Worm (Caenorhabditis elegans) whole organism, L4 larva: ENCODE results near the gene rep-1.

ENCODE experiments used
- F37D6.2 ChIP-seq: sonication (generic microtip); optimal IDR thresholded peaks from 2 replicates; lab custom pipeline; 2016; ENCODE audit warnings: mild to moderate bottlenecking, missing genetic modification characterization, missing compliant biosample characterization
- F49E8.2 ChIP-seq: sonication (generic microtip); optimal IDR thresholded peaks from 2 replicates; lab custom pipeline; 2016; ENCODE audit warnings: missing compliant biosample characterization, mild to moderate bottlenecking, missing genetic modification characterization, borderline replicate concordance
- T26A8.4 ChIP-seq: fragments of 200-800 bp; sonication (Bioruptor generic); IDR thresholded peaks from 2 replicates; pipeline ENCODE4 v1.3.6; 2022; ENCODE audit warnings: missing genetic modification characterization, missing compliant biosample characterization
- Y5F2A.4 ChIP-seq: fragments of 200-800 bp; sonication (Bioruptor generic); optimal IDR thresholded peaks from 2 replicates; lab custom pipeline; 2018; ENCODE audit warnings: mild to moderate bottlenecking, missing genetic modification characterization, missing compliant biosample characterization
- Y75B8A.6 ChIP-seq: fragments of 200-800 bp; sonication (Bioruptor generic); IDR thresholded peaks from 2 replicates; pipeline ENCODE4 v1.3.6; 2022; ENCODE audit warnings: missing genetic modification reagents, missing genetic modification characterization, missing compliant biosample characterization
- ZK337.2 ChIP-seq: fragments of 200-800 bp; sonication (Bioruptor generic); IDR thresholded peaks from 2 replicates; pipeline ENCODE4 v1.3.6; 2022; ENCODE audit warnings: missing genetic modification reagents, missing genetic modification characterization, missing compliant biosample characterization
- aha-1 ChIP-seq: fragments of 150-350 bp; peaks from one replicate; lab custom pipeline; 2014; ENCODE audit warnings: missing biosample characterization, missing genetic modification characterization
- attf-4 ChIP-seq: sonication (generic microtip); optimal IDR thresholded peaks from 3 replicates; lab custom pipeline; 2017; ENCODE audit warnings: missing biosample characterization, missing genetic modification characterization
- ceh-20 ChIP-seq: fragments of 200-800 bp; sonication (Bioruptor generic); IDR thresholded peaks from 2 replicates; pipeline ENCODE4 v1.3.6; 2022; ENCODE audit warnings: missing genetic modification reagents, missing genetic modification characterization, missing compliant biosample characterization
- ceh-32 ChIP-seq: sonication (generic microtip); optimal IDR thresholded peaks from 2 replicates; lab custom pipeline; 2016; ENCODE audit warnings: mild to moderate bottlenecking, missing genetic modification characterization, missing compliant biosample characterization; ENCODE audit not compliant: poor library complexity
- ceh-82 ChIP-seq: sonication (generic microtip); optimal IDR thresholded peaks from 2 replicates; lab custom pipeline; 2017; ENCODE audit warnings: missing biosample characterization, missing genetic modification characterization
- cey-2 ChIP-seq: sonication (generic microtip); optimal IDR thresholded peaks from 3 replicates; lab custom pipeline; 2017; ENCODE audit warnings: missing genetic modification characterization, mild to moderate bottlenecking, missing compliant biosample characterization, antibody characterized with exemption, borderline replicate concordance; ENCODE audit not compliant: insufficient read depth
- dmd-6 ChIP-seq: fragments of 200-800 bp; sonication (Bioruptor generic); IDR thresholded peaks from 2 replicates; pipeline ENCODE4 v1.3.6; 2022; ENCODE audit warnings: missing genetic modification reagents, missing genetic modification characterization, missing compliant biosample characterization
- dpl-1 ChIP-seq: fragments of 150-350 bp; optimal IDR thresholded peaks from 2 replicates; lab custom pipeline; 2014; ENCODE audit warnings: missing biosample characterization, missing genetic modification reagents, missing genetic modification characterization
- egl-27 ChIP-seq: sonication (generic microtip); optimal IDR thresholded peaks from 3 replicates; lab custom pipeline; 2017; ENCODE audit warnings: missing biosample characterization, missing genetic modification reagents, missing genetic modification characterization
- fos-1 ChIP-seq: fragments of 150-350 bp; optimal IDR thresholded peaks from 2 replicates; lab custom pipeline; 2014; ENCODE audit warnings: missing biosample characterization, missing genetic modification characterization
- hif-1 ChIP-seq, 2 experiments: sonication (generic microtip); optimal IDR thresholded peaks; 2 replicates each; lab custom pipeline; 2016 to 2017; ENCODE audit warnings: missing compliant biosample characterization in 2 of 2, missing genetic modification characterization in 2 of 2, missing genetic modification reagents in 2 of 2, missing genotype in 2 of 2, mild to moderate bottlenecking in 1 of 2
- jun-1 ChIP-seq: fragments of 150-350 bp; optimal IDR thresholded peaks from 2 replicates; lab custom pipeline; 2014; ENCODE audit warnings: missing biosample characterization, missing genetic modification reagents, missing genetic modification characterization
- lim-7 ChIP-seq: fragments of 200-800 bp; sonication (Bioruptor generic); IDR thresholded peaks from 2 replicates; pipeline ENCODE4 v1.3.6; 2022; ENCODE audit warnings: missing genetic modification characterization, missing compliant biosample characterization
- lin-13 ChIP-seq: fragments of 150-350 bp; optimal IDR thresholded peaks from 2 replicates; lab custom pipeline; 2014; ENCODE audit warnings: missing biosample characterization, missing genetic modification reagents, missing genetic modification characterization
- lin-29 ChIP-seq: fragments of 200-800 bp; sonication (Bioruptor generic); IDR thresholded peaks from 2 replicates; pipeline ENCODE4 v1.3.6; 2022; ENCODE audit warnings: missing genetic modification reagents, missing genetic modification characterization, missing compliant biosample characterization
- lin-38 ChIP-seq: fragments of 200-800 bp; sonication (Bioruptor generic); IDR thresholded peaks from 2 replicates; pipeline ENCODE4 v1.3.6; 2022; ENCODE audit warnings: missing genetic modification reagents, missing genetic modification characterization, missing compliant biosample characterization
- lir-3 ChIP-seq: sonication (generic microtip); optimal IDR thresholded peaks from 2 replicates; lab custom pipeline; 2016; ENCODE audit warnings: mild to moderate bottlenecking, missing genetic modification characterization, missing compliant biosample characterization
- lsy-2 ChIP-seq, 2 experiments: fragments of 150-350 bp in 1 of 2; sonication (generic microtip) in 1 of 2; optimal IDR thresholded peaks; 2 replicates each; lab custom pipeline; 2014 to 2017; ENCODE audit warnings: missing biosample characterization in 2 of 2, missing genetic modification characterization in 2 of 2
- madf-5 ChIP-seq, 2 experiments: fragments of 200-800 bp; sonication (Bioruptor generic); IDR thresholded peaks; 2 replicates each; pipeline ENCODE4 v1.3.6; 2022; ENCODE audit warnings: missing compliant biosample characterization in 2 of 2, missing genetic modification characterization in 2 of 2
- madf-9 ChIP-seq: fragments of 200-800 bp; sonication (Bioruptor generic); conservative IDR thresholded peaks from 2 replicates; pipeline ENCODE4 v1.3.6; 2022; ENCODE audit warnings: missing genetic modification reagents, missing genetic modification characterization, missing compliant biosample characterization
- mes-2 ChIP-seq: sonication (generic microtip); optimal IDR thresholded peaks from 2 replicates; lab custom pipeline; 2016; ENCODE audit warnings: missing genotype, mild to moderate bottlenecking, missing genetic modification characterization, missing compliant biosample characterization; ENCODE audit not compliant: poor library complexity, severe bottlenecking
- mxl-2 ChIP-seq: fragments of 200-800 bp; sonication (Bioruptor generic); conservative IDR thresholded peaks from 2 replicates; pipeline ENCODE4 v1.3.6; 2022; ENCODE audit warnings: missing genetic modification reagents, missing genetic modification characterization, missing compliant biosample characterization
- nhr-10 ChIP-seq: fragments of 150-350 bp; optimal IDR thresholded peaks from 2 replicates; lab custom pipeline; 2014; ENCODE audit warnings: missing biosample characterization, missing genetic modification characterization
- nhr-25 ChIP-seq: sonication (generic microtip); optimal IDR thresholded peaks from 2 replicates; lab custom pipeline; 2017; ENCODE audit warnings: missing genetic modification characterization, mild to moderate bottlenecking, missing compliant biosample characterization, antibody characterized with exemption, moderate library complexity, borderline replicate concordance; ENCODE audit not compliant: insufficient read depth
- nhr-28 ChIP-seq: fragments of 150-350 bp; optimal IDR thresholded peaks from 2 replicates; lab custom pipeline; 2014; ENCODE audit warnings: missing biosample characterization, missing genetic modification characterization
- nhr-41 ChIP-seq: fragments of 200-800 bp; sonication (Bioruptor generic); IDR thresholded peaks from 2 replicates; pipeline ENCODE4 v1.3.6; 2022; ENCODE audit warnings: missing genetic modification reagents, missing genetic modification characterization, missing compliant biosample characterization
- nhr-42 ChIP-seq: fragments of 200-800 bp; sonication (Bioruptor generic); IDR thresholded peaks from 2 replicates; pipeline ENCODE4 v1.3.6; 2022; ENCODE audit warnings: missing genetic modification characterization, missing compliant biosample characterization
- nhr-6 ChIP-seq: fragments of 150-350 bp; optimal IDR thresholded peaks from 2 replicates; lab custom pipeline; 2014; ENCODE audit warnings: missing biosample characterization, missing genetic modification characterization
- set-16 ChIP-seq: fragments of 200-800 bp; sonication (Bioruptor generic); IDR thresholded peaks from 2 replicates; pipeline ENCODE4 v1.3.6; 2022; ENCODE audit warnings: missing genetic modification reagents, missing genetic modification characterization, missing compliant biosample characterization
- snpc-1.2 ChIP-seq: fragments of 200-800 bp; sonication (Bioruptor generic); IDR thresholded peaks from 2 replicates; pipeline ENCODE4 v1.3.6; 2022; ENCODE audit warnings: missing genetic modification reagents, missing genetic modification characterization, missing compliant biosample characterization
- spr-1 ChIP-seq: sonication (generic microtip); optimal IDR thresholded peaks from 2 replicates; lab custom pipeline; 2016; ENCODE audit warnings: mild to moderate bottlenecking, missing genetic modification characterization, missing compliant biosample characterization
- tag-97 ChIP-seq: fragments of 200-800 bp; sonication (Bioruptor generic); IDR thresholded peaks from 2 replicates; pipeline ENCODE4 v1.3.6; 2022; ENCODE audit warnings: missing genetic modification characterization, missing compliant biosample characterization
- unc-62 ChIP-seq, 3 experiments: fragments of 150-350 bp in 1 of 3; sonication (generic microtip); optimal IDR thresholded peaks in 2 of 3; peaks in 1 of 3; 1 replicate in 1 of 3; 2 replicates in 2 of 3; lab custom pipeline; 2014 to 2017; ENCODE audit warnings: missing biosample characterization in 3 of 3, missing genetic modification characterization in 3 of 3, missing genetic modification reagents in 3 of 3, missing genotype in 1 of 3
- vab-7 ChIP-seq: fragments of 200-800 bp; sonication (Bioruptor generic); IDR thresholded peaks from 2 replicates; pipeline ENCODE4 v1.3.6; 2022; ENCODE audit warnings: missing genetic modification reagents, missing genetic modification characterization, missing compliant biosample characterization
- ztf-11 ChIP-seq: fragments of 150-350 bp; optimal IDR thresholded peaks from 2 replicates; lab custom pipeline; 2014; ENCODE audit warnings: missing biosample characterization, missing genetic modification characterization

The rep-1 gene

ce11 chrIII:1532777-1533473, 37.2 kb upstream of the rep-1 start, which contains the start of gene snf-6 (continued):
- no peak for TF ChIP-seq vab-7 (GFP tag; lab: Robert Waterston, UW)
- TF ChIP-seq Y5F2A.4 (GFP tag; lab: Kevin White, UChicago), result no peak
- TF ChIP-seq lin-29 (GFP tag; lab: Robert Waterston, UW), result no peak
- TF ChIP-seq madf-9 (GFP tag; lab: Robert Waterston, UW), result no peak
- TF ChIP-seq madf-5 (GFP tag; IDR thresholded peaks at IDR 0.05; lab: Robert Waterston, UW), result no peak
- no peak for TF ChIP-seq ztf-11 (tag; lab: Kevin White, UChicago)
- peak; percentile 96 for TF ChIP-seq lin-38 (GFP tag; lab: Robert Waterston, UW)
- no peak for TF ChIP-seq jun-1 (tag; lab: Kevin White, UChicago)
- peak; percentile 15 for TF ChIP-seq nhr-6 (tag; lab: Kevin White, UChicago)
- TF ChIP-seq ceh-82 (tag; lab: Kevin White, UChicago), result no peak

- no peak for TF ChIP-seq snpc-1.2 (GFP tag; lab: Robert Waterston, UW)
- peak in 1 of 2 experiments; percentile 65 for TF ChIP-seq lsy-2 (tag; optimal IDR thresholded peaks at IDR 0.05; lab: Kevin White, UChicago)
- TF ChIP-seq dpl-1 (GFP tag; lab: Kevin White, UChicago), result peak; percentile 23
- peak; percentile 70 for TF ChIP-seq mes-2 (tag; lab: Kevin White, UChicago)
- TF ChIP-seq jun-1 (tag; lab: Kevin White, UChicago), result no peak
- peak; percentile 46 for TF ChIP-seq lin-13
- TF ChIP-seq madf-5 (GFP tag; IDR thresholded peaks at IDR 0.05; lab: Robert Waterston, UW), result no peak
- TF ChIP-seq dmd-6 (GFP tag; lab: Robert Waterston, UW), result no peak
- no peak for TF ChIP-seq ZK337.2 (GFP tag; lab: Robert Waterston, UW)
- no peak for TF ChIP-seq Y75B8A.6 (GFP tag; lab: Robert Waterston, UW)
- peak; percentile 97 for TF ChIP-seq lin-38 (GFP tag; lab: Robert Waterston, UW)
- no peak for TF ChIP-seq F37D6.2
Measured at ce11 chrIII:1533615-1534014, 36.5 kb upstream of the rep-1 start, which contains the start of gene mtg-1. Gene mtg-1, plus strand, starts transcription at chrIII:1533774.

ce11 chrIII:1534431-1534830, 35.7 kb upstream of the rep-1 start:
- TF ChIP-seq ceh-20 (GFP tag; lab: Robert Waterston, UW) (no peak), attf-4 (tag; lab: Kevin White, UChicago) (no peak), F49E8.2 (no peak), lin-38 (GFP tag; lab: Robert Waterston, UW) (peak; percentile 80), nhr-42 (no peak)

- no peak for TF ChIP-seq lir-3
- TF ChIP-seq lim-7 (GFP tag; lab: Robert Waterston, UW), result no peak
- TF ChIP-seq set-16, result no peak
- TF ChIP-seq unc-62 (GFP tag; optimal IDR thresholded peaks at IDR 0.05 in 1 of 2; lab: Kevin White, UChicago), result peak in 1 of 2 experiments; percentile 53
- TF ChIP-seq unc-62 (tag; optimal IDR thresholded peaks at IDR 0.05; lab: Kevin White, UChicago), result no peak
- no peak for TF ChIP-seq fos-1 (tag; lab: Kevin White, UChicago)
- TF ChIP-seq, all 104 proteins: peak for 1
Measured at ce11 chrIII:1539366-1539765, 30.7 kb upstream of the rep-1 start.

- no peak for TF ChIP-seq ceh-32 (tag; lab: Kevin White, UChicago)
- TF ChIP-seq spr-1 (tag; lab: Kevin White, UChicago), result no peak
- peak; percentile 92 for TF ChIP-seq mes-2 (tag; lab: Kevin White, UChicago)
- TF ChIP-seq T26A8.4 (GFP tag; lab: Robert Waterston, UW), result no peak
- peak in 1 of 2 experiments; percentile 54 for TF ChIP-seq hif-1 (tag; optimal IDR thresholded peaks at IDR 0.05; lab: Kevin White, UChicago)
- peak; percentile 40 for TF ChIP-seq dpl-1 (GFP tag; lab: Kevin White, UChicago)
- TF ChIP-seq cey-2 (tag; lab: Kevin White, UChicago), result no peak
- TF ChIP-seq nhr-28 (tag; lab: Kevin White, UChicago), result no peak
- TF ChIP-seq aha-1 (tag; lab: Kevin White, UChicago), result peak; percentile 94
- TF ChIP-seq nhr-10, result no peak
- no peak for TF ChIP-seq egl-27 (tag; lab: Kevin White, UChicago)
- no peak for TF ChIP-seq mxl-2 (GFP tag; lab: Robert Waterston, UW)
- no peak for TF ChIP-seq nhr-25
- TF ChIP-seq nhr-41 (GFP tag; lab: Robert Waterston, UW), result no peak
- TF ChIP-seq tag-97 (GFP tag; lab: Robert Waterston, UW), result no peak
- TF ChIP-seq lsy-2 (tag; optimal IDR thresholded peaks at IDR 0.05; lab: Kevin White, UChicago), result peak in 1 of 2 experiments; percentile 37
Measured at ce11 chrIII:1540100-1540695, 29.9 kb upstream of the rep-1 start, which contains the start of the genes Y67D2.5 and cisd-3.2. Gene Y67D2.5, minus strand, starts transcription at chrIII:1540244. Gene cisd-3.2, plus strand, starts transcription at chrIII:1540493.
